Fruit fly (Drosophila melanogaster) whole organism, wandering third instar larva: Measurements from ENCODE around the gene CkIIalpha-i3.
A peak's percentile ranks its signal among the peaks of the same experiment; 100 is the strongest.

Source experiments
- Abd-B ChIP-seq: fragments of >200 bp; optimal IDR thresholded peaks from 2 replicates; lab custom pipeline; 2017; ENCODE audit warnings: missing biosample characterization, missing genetic modification characterization
- CG9705 ChIP-seq: fragments of 200-800 bp; sonication (Bioruptor generic); optimal IDR thresholded peaks from 2 replicates; lab custom pipeline; 2018; ENCODE audit warnings: missing biosample characterization, mild to moderate bottlenecking, missing genetic modification characterization
- CrebA ChIP-seq: fragments of 200-800 bp; sonication (Bioruptor generic); optimal IDR thresholded peaks from 2 replicates; lab custom pipeline; 2016; ENCODE audit warnings: missing biosample characterization, mild to moderate bottlenecking, missing genetic modification characterization, borderline replicate concordance
- GATAd ChIP-seq: sonication (Bioruptor generic); optimal IDR thresholded peaks from 2 replicates; lab custom pipeline; 2016; ENCODE audit warnings: missing biosample characterization, missing genetic modification characterization
- Hr78 ChIP-seq: fragments of >200 bp; optimal IDR thresholded peaks from 2 replicates; lab custom pipeline; 2017; ENCODE audit warnings: missing biosample characterization, missing genetic modification characterization
- Hr83 ChIP-seq: fragments of 200-300 bp; sonication (Bioruptor generic); optimal IDR thresholded peaks from 2 replicates; lab custom pipeline; 2016; ENCODE audit warnings: missing biosample characterization, mild to moderate bottlenecking, missing genetic modification characterization, moderate library complexity; ENCODE audit not compliant: poor library complexity, severe bottlenecking
- Myc ChIP-seq: fragments of >200 bp; optimal IDR thresholded peaks from 2 replicates; lab custom pipeline; 2017
- OdsH ChIP-seq: fragments of 200-800 bp; sonication (Bioruptor generic); optimal IDR thresholded peaks from 2 replicates; lab custom pipeline; 2016; ENCODE audit warnings: missing biosample characterization, mild to moderate bottlenecking, missing genetic modification characterization
- brk ChIP-seq: fragments of 200-800 bp; sonication (Bioruptor generic); optimal IDR thresholded peaks from 2 replicates; lab custom pipeline; 2016; ENCODE audit warnings: missing biosample characterization, mild to moderate bottlenecking, missing genetic modification characterization
- lola ChIP-seq: fragments of >200 bp; optimal IDR thresholded peaks from 2 replicates; lab custom pipeline; 2017; ENCODE audit warnings: missing biosample characterization, missing genetic modification characterization
- psq ChIP-seq: fragments of 200-800 bp; sonication (Bioruptor generic); optimal IDR thresholded peaks from 3 replicates; lab custom pipeline; 2017; ENCODE audit warnings: missing biosample characterization, mild to moderate bottlenecking, missing genetic modification characterization, moderate library complexity
- sv ChIP-seq: fragments of 200-800 bp; sonication (Bioruptor generic); optimal IDR thresholded peaks from 3 replicates; lab custom pipeline; 2016; ENCODE audit warnings: missing biosample characterization, missing genetic modification characterization
- usp ChIP-seq: fragments of >200 bp; optimal IDR thresholded peaks from 2 replicates; lab custom pipeline; 2017; ENCODE audit warnings: missing biosample characterization, missing genetic modification characterization

dm6 chr3L:711839-712553 is 1.6 kb upstream of the CkIIalpha-i3 start, which contains the start of gene CG13896:
- no peak for TF ChIP-seq usp (GFP tag; lab: Kevin White, UChicago)
- TF ChIP-seq sv (GFP tag; lab: Kevin White, UChicago): peak; percentile 87
- TF ChIP-seq GATAd: peak; percentile 72
- TF ChIP-seq OdsH (GFP tag; lab: Kevin White, UChicago): peak; percentile 86
- TF ChIP-seq Myc (lab: Kevin White, UChicago): peak; percentile 93
- no peak for TF ChIP-seq Hr78 (GFP tag; lab: Kevin White, UChicago)
- TF ChIP-seq CrebA: no peak
- no peak for TF ChIP-seq lola
- peak; percentile 44 for TF ChIP-seq CG9705
- TF ChIP-seq brk (GFP tag; lab: Kevin White, UChicago): peak; percentile 68
- TF ChIP-seq Abd-B (GFP tag; lab: Kevin White, UChicago): no peak
- peak; percentile 98 for TF ChIP-seq Hr83 (GFP tag; lab: Kevin White, UChicago)
- TF ChIP-seq psq (GFP tag; lab: Kevin White, UChicago): peak; percentile 71
